Worm (Caenorhabditis elegans) whole organism, mixed stage, embryonic: ENCODE data around the gene ssp-33.

Experiments used
- M03D4.4 ChIP-seq: sonication (generic microtip); optimal IDR thresholded peaks from 2 replicates; lab custom pipeline; 2017; ENCODE audit warnings: mild to moderate bottlenecking, missing genetic modification characterization, missing compliant biosample characterization
- bed-3 ChIP-seq: fragments of 200-800 bp; sonication (Bioruptor generic); optimal IDR thresholded peaks from 3 replicates; lab custom pipeline; 2018; ENCODE audit warnings: mild to moderate bottlenecking, missing genetic modification characterization, moderate library complexity, missing compliant biosample characterization
- blmp-1 ChIP-seq: fragments of 150-350 bp; optimal IDR thresholded peaks from 2 replicates; lab custom pipeline; 2014; ENCODE audit warnings: missing biosample characterization, missing genetic modification characterization
- ceh-39 ChIP-seq: fragments of 150-350 bp; optimal IDR thresholded peaks from 2 replicates; lab custom pipeline; 2014; ENCODE audit warnings: missing biosample characterization, missing genetic modification characterization
- ceh-43 ChIP-seq: fragments of 200-800 bp; sonication (Bioruptor generic); optimal IDR thresholded peaks from 2 replicates; lab custom pipeline; 2018; ENCODE audit warnings: mild to moderate bottlenecking, missing genetic modification characterization, moderate library complexity, missing compliant biosample characterization
- ceh-83 ChIP-seq: fragments of 200-800 bp; sonication (Bioruptor generic); optimal IDR thresholded peaks from 2 replicates; lab custom pipeline; 2018; ENCODE audit warnings: mild to moderate bottlenecking, missing genetic modification characterization, missing compliant biosample characterization
- ces-1 ChIP-seq: fragments of 150-350 bp; optimal IDR thresholded peaks from 2 replicates; lab custom pipeline; 2014; ENCODE audit warnings: missing biosample characterization, missing genetic modification reagents, missing genetic modification characterization
- cnd-1 ChIP-seq: fragments of 200-800 bp; sonication (Bioruptor generic); optimal IDR thresholded peaks from 2 replicates; lab custom pipeline; 2018; ENCODE audit warnings: mild to moderate bottlenecking, missing genetic modification characterization, missing compliant biosample characterization
- drap-1 ChIP-seq: fragments of 200-800 bp; sonication (Bioruptor generic); optimal IDR thresholded peaks from 3 replicates; lab custom pipeline; 2018; ENCODE audit warnings: mild to moderate bottlenecking, missing genetic modification characterization, missing compliant biosample characterization
- elt-1 ChIP-seq: sonication (generic microtip); optimal IDR thresholded peaks from 2 replicates; lab custom pipeline; 2017; ENCODE audit warnings: missing genetic modification characterization, mild to moderate bottlenecking, missing compliant biosample characterization, antibody characterized with exemption, moderate library complexity, borderline replicate concordance; ENCODE audit not compliant: insufficient read depth
- elt-3 ChIP-seq: fragments of 150-350 bp; optimal IDR thresholded peaks from 2 replicates; lab custom pipeline; 2014; ENCODE audit warnings: missing biosample characterization, missing genetic modification characterization
- flh-1 ChIP-seq: fragments of 200-800 bp; sonication (Bioruptor generic); optimal IDR thresholded peaks from 2 replicates; lab custom pipeline; 2018; ENCODE audit warnings: mild to moderate bottlenecking, missing genetic modification characterization, moderate library complexity, missing compliant biosample characterization
- ham-2 ChIP-seq: fragments of 200-800 bp; sonication (Bioruptor generic); optimal IDR thresholded peaks from 2 replicates; lab custom pipeline; 2018; ENCODE audit warnings: mild to moderate bottlenecking, missing genetic modification characterization, missing compliant biosample characterization
- hlh-1 ChIP-seq: fragments of 150-350 bp; optimal IDR thresholded peaks from 2 replicates; lab custom pipeline; 2014; ENCODE audit warnings: missing biosample characterization, missing genetic modification reagents, missing genetic modification characterization
- lin-13 ChIP-seq: fragments of 150-350 bp; optimal IDR thresholded peaks from 2 replicates; lab custom pipeline; 2014; ENCODE audit warnings: missing biosample characterization, missing genetic modification characterization
- lin-32 ChIP-seq: fragments of 200-800 bp; sonication (Bioruptor generic); optimal IDR thresholded peaks from 2 replicates; lab custom pipeline; 2018; ENCODE audit warnings: mild to moderate bottlenecking, missing genetic modification characterization, missing compliant biosample characterization
- lsy-2 ChIP-seq: fragments of 150-350 bp; optimal IDR thresholded peaks from 2 replicates; lab custom pipeline; 2014; ENCODE audit warnings: missing biosample characterization, missing genetic modification characterization
- mab-5 ChIP-seq: fragments of 150-350 bp; optimal IDR thresholded peaks from 2 replicates; lab custom pipeline; 2014; ENCODE audit warnings: missing biosample characterization, missing genetic modification characterization
- mep-1 ChIP-seq: fragments of 150-350 bp; optimal IDR thresholded peaks from 2 replicates; lab custom pipeline; 2017; ENCODE audit warnings: missing biosample characterization, missing genetic modification reagents, missing genetic modification characterization, inconsistent platforms
- mls-2 ChIP-seq: sonication (generic microtip); optimal IDR thresholded peaks from 2 replicates; lab custom pipeline; 2016; ENCODE audit warnings: mild to moderate bottlenecking, missing genetic modification characterization, moderate library complexity, missing compliant biosample characterization
- nhr-12 ChIP-seq: fragments of 150-350 bp; optimal IDR thresholded peaks from 2 replicates; lab custom pipeline; 2014; ENCODE audit warnings: missing biosample characterization, missing genetic modification characterization
- nhr-2 ChIP-seq: fragments of 150-350 bp; optimal IDR thresholded peaks from 2 replicates; lab custom pipeline; 2014; ENCODE audit warnings: missing biosample characterization, missing genetic modification characterization
- nhr-237 ChIP-seq: fragments of 150-350 bp; optimal IDR thresholded peaks from 2 replicates; lab custom pipeline; 2014; ENCODE audit warnings: missing biosample characterization, missing genetic modification characterization
- nhr-28 ChIP-seq: fragments of 150-350 bp; optimal IDR thresholded peaks from 2 replicates; lab custom pipeline; 2014; ENCODE audit warnings: missing biosample characterization, missing genetic modification characterization
- nhr-76 ChIP-seq: sonication (generic microtip); optimal IDR thresholded peaks from 2 replicates; lab custom pipeline; 2017; ENCODE audit warnings: missing biosample characterization, missing genetic modification characterization
- pha-4 ChIP-seq: fragments of 150-350 bp; optimal IDR thresholded peaks from 2 replicates; lab custom pipeline; 2018; ENCODE audit warnings: missing biosample characterization, missing genetic modification reagents, missing genetic modification characterization
- sem-2 ChIP-seq: fragments of 200-800 bp; sonication (Bioruptor generic); optimal IDR thresholded peaks from 2 replicates; lab custom pipeline; 2018; ENCODE audit warnings: mild to moderate bottlenecking, missing genetic modification characterization, missing compliant biosample characterization
- snpc-4 ChIP-seq: fragments of 150-350 bp; optimal IDR thresholded peaks from 2 replicates; lab custom pipeline; 2014; ENCODE audit warnings: missing biosample characterization, missing genetic modification characterization
- sptf-1 ChIP-seq: sonication (generic microtip); optimal IDR thresholded peaks from 2 replicates; lab custom pipeline; 2017; ENCODE audit warnings: mild to moderate bottlenecking, missing genetic modification characterization, moderate library complexity, missing compliant biosample characterization
- tbx-8 ChIP-seq: fragments of 200-800 bp; sonication (Bioruptor generic); optimal IDR thresholded peaks from 2 replicates; lab custom pipeline; 2018; ENCODE audit warnings: mild to moderate bottlenecking, missing genetic modification characterization, moderate library complexity, missing compliant biosample characterization
- unc-120 ChIP-seq: sonication (generic microtip); optimal IDR thresholded peaks from 2 replicates; lab custom pipeline; 2017; ENCODE audit warnings: missing genetic modification characterization, missing compliant biosample characterization; ENCODE audit not compliant: poor library complexity, severe bottlenecking
- unc-39 ChIP-seq: fragments of 150-350 bp; optimal IDR thresholded peaks from 2 replicates; lab custom pipeline; 2014; ENCODE audit warnings: missing biosample characterization, missing genetic modification characterization
- unc-62 ChIP-seq: fragments of 150-350 bp; optimal IDR thresholded peaks from 2 replicates; lab custom pipeline; 2014; ENCODE audit warnings: missing biosample characterization, missing genetic modification reagents, missing genetic modification characterization
- zip-8 ChIP-seq: fragments of 150-350 bp; optimal IDR thresholded peaks from 2 replicates; lab custom pipeline; 2014; ENCODE audit warnings: missing biosample characterization, missing genetic modification characterization
- ztf-11 ChIP-seq: fragments of 150-350 bp; optimal IDR thresholded peaks from 2 replicates; lab custom pipeline; 2014; ENCODE audit warnings: missing biosample characterization, missing genetic modification characterization

Gene ssp-33

DNA sequence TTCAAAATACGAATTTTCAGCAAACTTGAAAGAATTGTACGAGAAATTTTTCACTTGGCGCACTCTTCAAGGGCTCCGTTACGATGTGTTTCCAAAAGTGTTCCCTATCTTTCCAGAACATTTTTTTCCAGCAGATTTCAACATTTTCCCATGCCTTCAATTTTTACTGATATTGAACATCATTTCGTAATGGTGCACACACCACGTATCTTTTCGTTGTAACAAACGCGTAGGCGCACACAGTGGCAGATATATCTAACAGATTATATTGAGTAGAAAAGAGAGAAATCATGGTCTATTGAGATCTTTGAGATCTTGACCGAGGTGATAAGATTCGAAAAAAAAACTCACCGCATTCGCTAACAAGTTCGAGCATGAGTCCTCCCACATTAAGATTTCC lies 15.5 kb upstream of the ssp-33 start:
- no peak for TF ChIP-seq nhr-2 (tag; lab: Kevin White, UChicago)
- no peak for TF ChIP-seq snpc-4 (tag; lab: Kevin White, UChicago)
- no peak for TF ChIP-seq tbx-8 (GFP tag; lab: Kevin White, UChicago)
- TF ChIP-seq blmp-1 (tag; lab: Kevin White, UChicago), result no peak
- TF ChIP-seq lsy-2 (tag; lab: Kevin White, UChicago), result no peak
- TF ChIP-seq ceh-39, result no peak
- TF ChIP-seq zip-8 (tag; lab: Kevin White, UChicago), result no peak
- TF ChIP-seq mab-5, result no peak
- TF ChIP-seq drap-1 (GFP tag; lab: Kevin White, UChicago), result no peak
- no peak for TF ChIP-seq mls-2
- no peak for TF ChIP-seq cnd-1
- TF ChIP-seq ceh-43 (GFP tag; lab: Kevin White, UChicago), result no peak
- no peak for TF ChIP-seq sem-2 (GFP tag; lab: Kevin White, UChicago)
- no peak for TF ChIP-seq flh-1 (GFP tag; lab: Kevin White, UChicago)
- TF ChIP-seq elt-3 (tag; lab: Kevin White, UChicago), result no peak
- TF ChIP-seq nhr-12 (tag; lab: Kevin White, UChicago), result no peak
- no peak for TF ChIP-seq ces-1
- TF ChIP-seq lin-32 (GFP tag; lab: Kevin White, UChicago), result no peak
- peak; percentile 32 for TF ChIP-seq unc-62
- TF ChIP-seq nhr-76 (tag; lab: Kevin White, UChicago), result no peak
- TF ChIP-seq elt-1 (tag; lab: Kevin White, UChicago), result no peak
- no peak for TF ChIP-seq mep-1 (tag; lab: Kevin White, UChicago)
- TF ChIP-seq nhr-237 (tag; lab: Kevin White, UChicago), result no peak
- peak; percentile 35 for TF ChIP-seq unc-120 (tag; lab: Kevin White, UChicago)
- peak; percentile 50 for TF ChIP-seq hlh-1 (tag; lab: Kevin White, UChicago)

DNA sequence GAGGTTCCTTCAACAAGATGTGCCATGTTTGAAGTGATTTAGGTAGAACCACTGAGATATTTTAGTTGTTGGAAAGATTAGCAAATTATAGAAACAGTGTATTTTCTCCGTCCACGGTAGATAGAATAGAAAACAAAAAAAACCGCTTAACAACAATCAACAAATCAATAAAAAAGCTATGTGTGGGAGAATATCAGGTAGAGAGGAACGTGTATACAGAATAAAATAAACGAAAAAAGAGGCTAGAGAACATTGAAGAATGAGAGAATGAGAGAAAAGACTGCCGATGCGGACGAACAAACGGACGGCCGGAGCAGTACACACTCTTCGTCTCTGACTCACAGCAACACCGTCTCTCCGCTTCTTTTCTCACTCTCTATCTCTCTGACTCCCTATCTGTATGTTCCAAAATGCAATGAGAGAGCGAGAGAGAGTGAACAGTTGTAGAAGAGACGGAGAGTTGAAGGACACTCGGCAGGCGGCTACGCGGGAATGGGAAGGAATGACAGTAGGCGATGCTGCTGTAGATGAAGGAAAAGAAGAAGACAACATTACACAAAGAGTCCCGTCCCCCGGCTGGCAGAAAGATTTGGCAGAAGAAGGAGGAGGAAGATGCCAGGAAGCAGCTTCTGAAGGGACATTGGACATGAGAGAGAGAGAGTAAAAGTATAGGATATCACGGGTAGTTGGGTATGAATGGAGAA lies 14.4 kb upstream of the ssp-33 start, which contains the start of gene unc-112:
Gene unc-112 (minus strand): TSS at position 51 of the 704 bp plus-strand sequence.
- peak; percentile 91 for TF ChIP-seq drap-1 (GFP tag; lab: Kevin White, UChicago)
- TF ChIP-seq sptf-1, result peak; percentile 77
- TF ChIP-seq lin-13, result peak; percentile 15
- peak; percentile 80 for TF ChIP-seq pha-4 (tag; lab: Kevin White, UChicago)
- TF ChIP-seq mls-2, result peak; percentile 89
- peak; percentile 42 for TF ChIP-seq M03D4.4 (tag; lab: Kevin White, UChicago)
- peak; percentile 86 for TF ChIP-seq ham-2 (GFP tag; lab: Kevin White, UChicago)
- TF ChIP-seq flh-1 (GFP tag; lab: Kevin White, UChicago), result no peak
- no peak for TF ChIP-seq ceh-43 (GFP tag; lab: Kevin White, UChicago)
- no peak for TF ChIP-seq bed-3 (GFP tag; lab: Kevin White, UChicago)
- TF ChIP-seq snpc-4 (tag; lab: Kevin White, UChicago), result no peak
- peak; percentile 14 for TF ChIP-seq elt-3 (tag; lab: Kevin White, UChicago)
- peak; percentile 76 for TF ChIP-seq cnd-1
- TF ChIP-seq elt-1 (tag; lab: Kevin White, UChicago), result no peak
- TF ChIP-seq hlh-1 (tag; lab: Kevin White, UChicago), result peak; percentile 98
- TF ChIP-seq nhr-12 (tag; lab: Kevin White, UChicago), result no peak
- TF ChIP-seq nhr-28 (tag; lab: Kevin White, UChicago), result no peak
- peak; percentile 90 for TF ChIP-seq ces-1
- TF ChIP-seq unc-39 (tag; lab: Kevin White, UChicago), result no peak
- TF ChIP-seq lsy-2 (tag; lab: Kevin White, UChicago), result peak; percentile 35
- no peak for TF ChIP-seq mab-5
- TF ChIP-seq unc-62, result peak; percentile 97
- TF ChIP-seq sem-2 (GFP tag; lab: Kevin White, UChicago), result no peak
- TF ChIP-seq nhr-2 (tag; lab: Kevin White, UChicago), result peak; percentile 72
- no peak for TF ChIP-seq blmp-1 (tag; lab: Kevin White, UChicago)
- no peak for TF ChIP-seq lin-32 (GFP tag; lab: Kevin White, UChicago)
- TF ChIP-seq tbx-8 (GFP tag; lab: Kevin White, UChicago), result no peak
- TF ChIP-seq unc-120 (tag; lab: Kevin White, UChicago), result peak; percentile 99
- TF ChIP-seq nhr-237 (tag; lab: Kevin White, UChicago), result peak; percentile 31
- TF ChIP-seq ztf-11, result peak; percentile 78
- peak; percentile 6 for TF ChIP-seq ceh-39
- no peak for TF ChIP-seq ceh-83 (GFP tag; lab: Kevin White, UChicago)
- peak; percentile 66 for TF ChIP-seq mep-1 (tag; lab: Kevin White, UChicago)
- TF ChIP-seq nhr-76 (tag; lab: Kevin White, UChicago), result no peak
- TF ChIP-seq zip-8 (tag; lab: Kevin White, UChicago), result no peak
